Fruit fly (Drosophila melanogaster) whole organism, embryonic: ENCODE results near the gene CG42488.

ENCODE experiments used
- CG34422 ChIP-seq: fragments of 200-800 bp; sonication (Bioruptor generic); IDR thresholded peaks from 3 replicates; pipeline ENCODE4 v1.3.6; 2022; ENCODE audit warnings: missing biosample characterization, missing genetic modification characterization
- HLH4C ChIP-seq: fragments of 200-800 bp; sonication (Bioruptor generic); IDR thresholded peaks from 3 replicates; pipeline ENCODE4 v1.3.6; 2022; ENCODE audit warnings: missing biosample characterization, missing genetic modification characterization; ENCODE audit not compliant: partially characterized antibody
- Hand ChIP-seq: fragments of 200-800 bp; sonication (Bioruptor generic); optimal IDR thresholded peaks from 2 replicates; lab custom pipeline; 2017; ENCODE audit warnings: mild to moderate bottlenecking, missing biosample characterization, missing genetic modification reagents, missing genetic modification characterization
- Hr78 ChIP-seq, 2 experiments: fragments of 200-800 bp in 1 of 2; fragments of >200 bp in 1 of 2; sonication (Bioruptor generic) in 1 of 2; optimal IDR thresholded peaks; 2 replicates each; lab custom pipeline; 2017 to 2019; ENCODE audit warnings: missing biosample characterization in 2 of 2, missing genetic modification characterization in 2 of 2, mild to moderate bottlenecking in 1 of 2, moderate library complexity in 1 of 2
- Spps ChIP-seq: fragments of 200-800 bp; sonication (Bioruptor generic); optimal IDR thresholded peaks from 2 replicates; lab custom pipeline; 2018; ENCODE audit warnings: missing biosample characterization, mild to moderate bottlenecking, missing genetic modification characterization
- chn ChIP-seq: fragments of 200-800 bp; sonication (Bioruptor generic); optimal IDR thresholded peaks from 2 replicates; lab custom pipeline; 2016; ENCODE audit warnings: missing biosample characterization, missing genetic modification characterization
- dati ChIP-seq: fragments of 200-800 bp; sonication (Bioruptor generic); IDR thresholded peaks from 2 replicates; pipeline ENCODE4 v1.3.6; 2022; ENCODE audit warnings: missing biosample characterization, missing genetic modification characterization

dm6 chr3R:25518584-25518983, 35.7 kb downstream of the CG42488 start:
- TF ChIP-seq chn (GFP tag; lab: Kevin White, UChicago), result no peak
- no peak for TF ChIP-seq CG34422 (GFP tag; lab: Robert Waterston, UW)
- no peak for TF ChIP-seq HLH4C (GFP tag; lab: Robert Waterston, UW)
- TF ChIP-seq dati (GFP tag; lab: Robert Waterston, UW), result no peak
- TF ChIP-seq Hr78 (GFP tag; optimal IDR thresholded peaks at IDR 0.05; lab: Kevin White, UChicago), result no peak
- no peak for TF ChIP-seq Hand (GFP tag; lab: Kevin White, UChicago)
- no peak for TF ChIP-seq Spps (tag; lab: Kevin White, UChicago)
